Fruit fly (Drosophila melanogaster) whole organism, pupa: Measurements from ENCODE around the gene Iris.
A peak's percentile ranks its signal among the peaks of the same experiment; 100 is the strongest.

ENCODE experiments used
- CG10348 ChIP-seq: fragments of 200-800 bp; sonication (Bioruptor generic); IDR thresholded peaks from 2 replicates; pipeline ENCODE4 v1.3.6; 2022; ENCODE audit warnings: missing biosample characterization, missing genetic modification characterization
- CG12605 ChIP-seq: fragments of 200-800 bp; sonication (Bioruptor generic); IDR thresholded peaks from 2 replicates; pipeline ENCODE4 v1.3.6; 2022; ENCODE audit warnings: missing biosample characterization, missing genetic modification characterization
- CG13204 ChIP-seq: fragments of 200-800 bp; sonication (Bioruptor generic); optimal IDR thresholded peaks from 2 replicates; lab custom pipeline; 2018; ENCODE audit warnings: missing biosample characterization, mild to moderate bottlenecking, missing genetic modification characterization, moderate library complexity
- CG14655 ChIP-seq: fragments of 200-800 bp; sonication (Bioruptor generic); optimal IDR thresholded peaks from 3 replicates; lab custom pipeline; 2017; ENCODE audit warnings: mild to moderate bottlenecking, missing biosample characterization, missing genetic modification reagents, missing genetic modification characterization
- CG15710 ChIP-seq: fragments of 200-800 bp; sonication (Bioruptor generic); optimal IDR thresholded peaks from 2 replicates; lab custom pipeline; 2018; ENCODE audit warnings: missing biosample characterization, mild to moderate bottlenecking, missing genetic modification characterization, moderate library complexity
- CG17806 ChIP-seq: fragments of 200-800 bp; sonication (Bioruptor generic); optimal IDR thresholded peaks from 2 replicates; lab custom pipeline; 2018; ENCODE audit warnings: missing biosample characterization, mild to moderate bottlenecking, missing genetic modification characterization, moderate library complexity
- CG32121 ChIP-seq: fragments of 200-800 bp; sonication (Bioruptor generic); IDR thresholded peaks from 2 replicates; pipeline ENCODE4 v1.3.6; 2022; ENCODE audit warnings: missing biosample characterization, missing genetic modification characterization
- CG34367 ChIP-seq: fragments of 200-800 bp; sonication (Bioruptor generic); optimal IDR thresholded peaks from 2 replicates; lab custom pipeline; 2018; ENCODE audit warnings: missing biosample characterization, mild to moderate bottlenecking, missing genetic modification characterization
- CG4496 ChIP-seq: fragments of 200-800 bp; sonication (Bioruptor generic); IDR thresholded peaks from 3 replicates; pipeline ENCODE4 v1.3.6; 2022; ENCODE audit warnings: missing biosample characterization, missing genetic modification characterization
- CG8159 ChIP-seq: fragments of 200-800 bp; sonication (Bioruptor generic); optimal IDR thresholded peaks from 3 replicates; lab custom pipeline; 2018; ENCODE audit warnings: missing biosample characterization, mild to moderate bottlenecking, missing genetic modification characterization, moderate library complexity
- CG8301 ChIP-seq: fragments of 200-800 bp; sonication (Bioruptor generic); optimal IDR thresholded peaks from 2 replicates; lab custom pipeline; 2018; ENCODE audit warnings: missing biosample characterization, mild to moderate bottlenecking, missing genetic modification characterization
- CG9948 ChIP-seq: fragments of 200-800 bp; sonication (Bioruptor generic); optimal IDR thresholded peaks from 2 replicates; lab custom pipeline; 2018; ENCODE audit warnings: missing biosample characterization, mild to moderate bottlenecking, missing genetic modification characterization, moderate library complexity
- D1 ChIP-seq: fragments of 200-800 bp; sonication (Bioruptor generic); optimal IDR thresholded peaks from 2 replicates; lab custom pipeline; 2018; ENCODE audit warnings: missing biosample characterization, mild to moderate bottlenecking, missing genetic modification characterization, moderate library complexity
- EcR ChIP-seq: fragments of 200-800 bp; sonication (Bioruptor generic); optimal IDR thresholded peaks from 3 replicates; lab custom pipeline; 2019; ENCODE audit warnings: missing biosample characterization, missing genetic modification characterization, mild to moderate bottlenecking, moderate library complexity, missing genetic modification reagents
- Ets98B ChIP-seq: fragments of 200-800 bp; sonication (Bioruptor generic); IDR thresholded peaks from 2 replicates; pipeline ENCODE4 v1.3.6; 2022; ENCODE audit warnings: missing biosample characterization, missing genetic modification characterization
- Pif1A ChIP-seq: fragments of 200-800 bp; sonication (Bioruptor generic); optimal IDR thresholded peaks from 3 replicates; lab custom pipeline; 2016; ENCODE audit warnings: missing biosample characterization, missing genetic modification characterization
- Pif1B ChIP-seq: fragments of 200-800 bp; sonication (Bioruptor generic); optimal IDR thresholded peaks from 3 replicates; lab custom pipeline; 2016; ENCODE audit warnings: missing biosample characterization, missing genetic modification characterization
- Snoo ChIP-seq: fragments of 200-800 bp; sonication (Bioruptor generic); optimal IDR thresholded peaks from 3 replicates; lab custom pipeline; 2017; ENCODE audit warnings: missing biosample characterization, mild to moderate bottlenecking, missing genetic modification characterization, inconsistent platforms
- fd96Ca ChIP-seq: fragments of 200-800 bp; sonication (Bioruptor generic); IDR thresholded peaks from 3 replicates; pipeline ENCODE4 v1.3.6; 2022; ENCODE audit warnings: missing biosample characterization, missing genetic modification characterization
- gl ChIP-seq: fragments of 200-800 bp; sonication (Bioruptor generic); optimal IDR thresholded peaks from 2 replicates; lab custom pipeline; 2018; ENCODE audit warnings: missing biosample characterization, mild to moderate bottlenecking, missing genetic modification characterization
- rn ChIP-seq: fragments of 200-800 bp; sonication (Bioruptor generic); IDR thresholded peaks from 2 replicates; pipeline ENCODE4 v1.3.6; 2022; ENCODE audit warnings: missing biosample characterization, missing genetic modification characterization

Gene Iris

DNA sequence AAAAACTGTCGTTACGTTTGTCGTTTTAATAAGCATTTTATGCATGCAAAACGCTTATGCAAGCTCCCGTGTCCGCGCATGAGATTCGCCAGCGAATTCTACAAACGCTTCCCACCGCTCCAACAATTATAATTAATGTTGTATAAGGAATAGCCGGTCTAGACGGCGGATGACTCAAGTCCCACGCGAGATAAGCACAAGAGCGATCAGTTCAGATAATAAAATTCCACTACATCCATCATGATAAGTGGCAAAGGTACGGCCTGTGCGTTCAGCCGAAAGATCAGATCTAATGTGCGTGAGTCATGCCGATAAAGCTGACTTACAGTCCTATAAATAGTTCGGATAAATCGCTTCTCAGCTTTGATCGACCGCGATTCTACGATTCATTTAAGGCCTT is 7.4 kb downstream of the Iris start:
- TF ChIP-seq EcR (GFP tag; lab: Kevin White, UChicago) (no peak), Pif1A (GFP tag; lab: Kevin White, UChicago) (no peak), CG15710 (tag; lab: Kevin White, UChicago) (no peak)

DNA sequence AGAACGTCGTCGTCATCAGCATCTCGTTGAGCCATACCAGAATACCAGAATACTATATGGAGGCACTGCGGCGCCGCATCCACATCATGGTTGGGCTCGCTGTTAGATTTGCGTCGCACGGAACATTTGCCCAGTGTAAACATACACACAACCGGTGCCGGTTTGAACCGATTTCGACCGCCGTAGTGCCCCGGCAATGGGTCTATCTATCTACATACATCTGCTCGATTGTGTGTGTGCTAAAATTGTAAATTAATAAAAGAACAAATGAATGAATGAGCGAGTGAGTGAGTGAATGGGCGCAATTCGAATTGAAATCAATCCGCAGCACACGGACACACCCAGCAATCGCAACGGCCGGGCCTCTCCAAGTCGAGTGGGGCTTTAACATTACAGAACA is 8.5 kb downstream of the Iris start:
- TF ChIP-seq fd96Ca (GFP tag; lab: Robert Waterston, UW) (no peak), CG12605 (GFP tag; lab: Robert Waterston, UW) (0 out of 2 replicates have a peak, but pooled peaks have one; percentile 18), CG4496 (GFP tag; lab: Robert Waterston, UW) (peak; percentile 25; the same call in 1 of the 3 replicates)
- TF ChIP-seq, all 21 proteins: peak for 2

DNA sequence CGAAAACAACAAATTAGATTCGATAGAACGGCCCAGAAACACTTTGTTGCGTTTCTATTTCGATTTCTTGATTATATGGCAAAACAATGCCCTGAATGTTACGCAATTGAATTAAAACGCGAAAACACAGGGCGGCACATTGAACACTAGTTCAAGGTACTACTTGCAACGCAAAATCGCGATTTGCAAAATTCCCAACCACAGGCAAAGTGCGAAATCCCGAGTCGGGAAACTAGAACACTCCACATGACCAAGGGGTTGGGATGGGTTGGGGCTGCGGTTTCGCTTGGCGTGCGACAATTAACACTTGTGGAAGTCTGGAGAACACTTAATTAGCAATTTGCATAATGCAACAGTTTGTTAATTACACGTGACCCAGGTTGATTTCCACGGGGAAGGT is 9.6 kb downstream of the Iris start:
- no peak for TF ChIP-seq fd96Ca (GFP tag; lab: Robert Waterston, UW)
- TF ChIP-seq, all 21 proteins: peak for 0

DNA sequence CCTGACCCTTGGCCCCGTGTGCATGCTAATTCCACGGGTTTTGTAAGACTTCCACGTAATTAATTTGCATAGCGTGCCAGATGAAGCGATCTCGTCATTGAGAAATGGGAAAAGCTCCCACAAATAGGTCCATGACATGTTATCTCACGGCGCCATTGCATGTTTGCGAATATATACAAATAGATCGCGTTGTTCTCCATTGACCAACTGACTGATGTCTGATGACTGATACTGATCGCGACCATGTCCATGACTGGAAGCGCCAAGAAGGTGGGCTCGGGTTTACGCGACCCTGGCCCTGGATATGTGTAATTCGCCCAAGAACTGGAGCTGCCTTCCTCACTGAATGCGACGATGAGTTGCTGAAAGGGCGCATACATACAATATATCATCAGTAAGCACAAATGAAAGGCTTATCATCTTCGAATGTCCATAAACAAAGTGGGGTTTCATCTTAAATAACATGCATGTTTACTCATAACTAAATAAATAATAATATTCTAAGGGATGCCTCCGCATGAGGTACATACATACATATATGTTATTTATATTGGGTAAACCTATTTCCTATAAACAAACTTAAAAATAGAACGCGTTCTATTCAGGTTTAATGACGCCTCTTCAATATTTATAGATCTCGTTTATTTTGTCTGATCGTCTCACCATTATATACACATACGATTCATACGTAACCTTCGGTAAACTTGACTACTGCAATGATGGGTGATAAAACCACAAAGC is 10.7 kb downstream of the Iris start:
- TF ChIP-seq CG13204 (GFP tag; lab: Kevin White, UChicago) (no peak), Snoo (tag; lab: Kevin White, UChicago) (no peak), CG10348 (GFP tag; lab: Robert Waterston, UW) (no peak), EcR (GFP tag; lab: Kevin White, UChicago) (peak; percentile 70), CG14655 (GFP tag; lab: Kevin White, UChicago) (no peak), CG8159 (no peak), D1 (tag; lab: Kevin White, UChicago) (no peak)
- TF ChIP-seq, all 21 proteins: peak for 1

DNA sequence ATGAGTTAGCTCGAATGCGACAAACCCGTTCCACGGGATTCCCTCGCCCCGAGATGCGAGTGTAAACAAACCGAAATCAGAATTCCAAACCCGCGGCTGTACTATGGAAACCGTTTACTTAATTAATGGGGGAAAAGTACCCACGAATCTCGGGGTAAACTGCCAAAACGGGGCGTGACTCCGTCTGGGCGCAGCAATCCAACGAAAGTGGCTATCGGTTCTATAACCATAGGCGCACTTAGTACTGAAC is 11.3 kb downstream of the Iris start:
- TF ChIP-seq CG12605 (GFP tag; lab: Robert Waterston, UW) (no peak), CG4496 (GFP tag; lab: Robert Waterston, UW) (no peak), Ets98B (GFP tag; lab: Robert Waterston, UW) (no peak), CG10348 (GFP tag; lab: Robert Waterston, UW) (no peak), fd96Ca (GFP tag; lab: Robert Waterston, UW) (no peak), EcR (GFP tag; lab: Kevin White, UChicago) (no peak), rn (no peak), CG13204 (GFP tag; lab: Kevin White, UChicago) (no peak), Pif1B (no peak), CG34367 (tag; lab: Kevin White, UChicago) (no peak), CG32121 (no peak), CG9948 (tag; lab: Kevin White, UChicago) (no peak), Snoo (tag; lab: Kevin White, UChicago) (no peak), CG15710 (tag; lab: Kevin White, UChicago) (no peak), D1 (tag; lab: Kevin White, UChicago) (no peak)

DNA sequence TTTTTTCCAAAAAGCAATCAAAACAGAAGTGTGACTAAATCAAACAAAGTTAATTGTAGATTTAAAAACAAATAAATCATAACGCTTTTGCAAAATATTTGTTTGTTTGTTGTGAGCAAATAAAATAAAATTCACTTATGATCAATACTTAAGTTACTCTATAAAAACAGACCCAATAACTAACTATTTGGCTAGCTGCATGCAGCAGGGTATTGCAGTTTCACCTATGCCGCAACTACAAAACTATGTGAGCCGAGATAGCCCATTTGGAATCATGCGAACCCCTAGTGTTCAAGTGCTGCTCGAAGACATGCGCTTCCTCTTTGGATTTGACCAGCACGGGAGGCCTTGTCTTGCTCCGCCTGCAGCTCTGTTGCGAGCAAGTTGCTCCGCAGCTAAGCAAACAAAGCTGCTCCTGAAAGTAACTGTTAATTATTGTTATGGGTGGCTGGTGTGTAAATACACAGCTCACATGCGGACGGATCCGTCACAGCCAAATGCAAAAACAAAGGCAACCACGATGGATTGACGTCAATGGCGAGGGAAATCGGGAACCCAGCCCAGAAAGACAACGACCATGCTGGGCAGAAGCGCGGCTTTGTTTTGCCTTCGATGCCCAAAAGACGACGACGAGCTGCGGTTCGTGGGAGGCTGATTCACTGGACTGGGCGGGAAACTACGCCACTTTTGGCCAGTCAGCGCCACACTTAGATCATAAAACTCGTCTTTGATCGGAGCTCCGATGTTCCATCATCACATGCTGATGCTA is 11.8 kb downstream of the Iris start:
- TF ChIP-seq CG13204 (GFP tag; lab: Kevin White, UChicago): no peak
- no peak for TF ChIP-seq CG8159
- TF ChIP-seq CG8301 (tag; lab: Kevin White, UChicago): no peak
- TF ChIP-seq CG10348 (GFP tag; lab: Robert Waterston, UW): no peak
- TF ChIP-seq Pif1A (GFP tag; lab: Kevin White, UChicago): no peak

DNA sequence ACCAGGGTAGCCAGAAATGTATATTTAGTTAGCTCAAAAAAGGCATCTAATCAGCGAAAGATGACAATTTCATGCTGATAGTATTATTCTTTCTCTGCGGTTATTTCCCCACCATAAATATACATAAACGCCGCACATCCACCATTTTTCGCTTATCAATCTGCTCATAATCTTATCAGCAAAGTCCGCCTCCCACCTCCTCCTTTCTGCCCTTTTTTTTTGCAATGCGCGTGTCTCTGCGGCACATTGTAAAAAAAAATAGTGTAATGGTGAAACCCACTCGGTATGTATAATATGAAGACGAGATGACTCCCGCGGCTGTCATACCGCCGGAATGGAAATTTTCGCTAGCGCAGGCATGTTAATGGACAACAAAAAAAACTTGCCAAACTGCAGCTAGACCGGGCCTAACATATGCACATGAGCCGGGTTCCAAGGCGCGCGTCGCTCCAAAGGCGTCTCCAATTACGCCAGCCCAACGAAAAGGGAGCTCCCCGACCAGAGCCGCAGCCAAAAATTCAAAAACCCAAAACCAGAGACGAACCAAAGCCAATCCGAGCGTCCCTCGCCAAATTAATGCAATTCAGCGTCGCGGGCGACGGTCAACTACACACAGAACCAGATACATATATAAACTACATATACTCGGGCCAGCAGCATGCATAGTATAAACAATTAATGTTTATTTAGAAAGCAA is 13.5 kb downstream of the Iris start:
- TF ChIP-seq CG12605 (GFP tag; lab: Robert Waterston, UW) (no peak), CG34367 (tag; lab: Kevin White, UChicago) (no peak), gl (tag; lab: Kevin White, UChicago) (no peak), EcR (GFP tag; lab: Kevin White, UChicago) (no peak), CG10348 (GFP tag; lab: Robert Waterston, UW) (no peak), rn (no peak), Pif1A (GFP tag; lab: Kevin White, UChicago) (no peak), CG8301 (tag; lab: Kevin White, UChicago) (no peak), CG4496 (GFP tag; lab: Robert Waterston, UW) (peak; percentile 54; the same call in 1 of the 3 replicates), CG17806 (tag; lab: Kevin White, UChicago) (no peak), CG32121 (no peak), CG15710 (tag; lab: Kevin White, UChicago) (no peak), CG13204 (GFP tag; lab: Kevin White, UChicago) (no peak), CG14655 (GFP tag; lab: Kevin White, UChicago) (peak; percentile 24), CG9948 (tag; lab: Kevin White, UChicago) (no peak), fd96Ca (GFP tag; lab: Robert Waterston, UW) (no peak), Pif1B (no peak)
- TF ChIP-seq, all 21 proteins: peak for 2
